Fruit fly (Drosophila melanogaster) whole organism: ENCODE data around the gene CG9926.

Experiments
- CG8478 ChIP-seq: fragments of >200 bp; optimal IDR thresholded peaks from 2 replicates; lab custom pipeline; 2018; ENCODE audit warnings: inconsistent platforms
- Dll ChIP-seq: fragments of >200 bp; optimal IDR thresholded peaks from 2 replicates; lab custom pipeline; 2017
- EcR ChIP-seq, 2 experiments: fragments of >200 bp; optimal IDR thresholded peaks; 2 replicates each; lab custom pipeline; 2017; ENCODE audit warnings: missing biosample characterization in 2 of 2, missing genetic modification characterization in 2 of 2, missing genetic modification reagents in 2 of 2
- pan ChIP-seq: fragments of >200 bp; optimal IDR thresholded peaks from 2 replicates; lab custom pipeline; 2017
- psq ChIP-seq: fragments of >200 bp; optimal IDR thresholded peaks from 2 replicates; lab custom pipeline; 2017
- usp ChIP-seq: fragments of >200 bp; optimal IDR thresholded peaks from 2 replicates; lab custom pipeline; 2017; ENCODE audit warnings: missing biosample characterization, missing genetic modification characterization, mixed read lengths

Gene CG9926

DNA sequence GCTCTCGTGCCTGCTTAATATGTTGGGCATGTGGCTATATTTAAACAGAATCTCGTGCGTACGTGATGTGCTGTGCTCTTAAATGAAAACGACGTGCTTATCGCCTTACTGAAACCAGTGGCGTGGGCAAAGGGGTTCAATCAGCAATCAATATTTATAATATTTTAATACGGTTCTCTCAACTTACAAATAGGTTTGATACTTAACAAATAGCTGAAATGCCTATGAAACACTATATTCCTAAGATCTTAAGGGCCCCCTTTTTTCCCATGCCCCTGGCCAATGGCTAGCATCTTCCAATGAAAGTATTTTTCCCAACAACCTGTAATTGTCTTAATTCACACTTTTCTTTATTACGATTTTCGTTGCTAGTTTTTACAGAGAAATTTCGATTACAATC lies 35.3 kb downstream of the CG9926 start:
- TF ChIP-seq EcR (GFP tag; optimal IDR thresholded peaks at IDR 0.05; lab: Kevin White, UChicago): no peak
- no peak for TF ChIP-seq psq (lab: Kevin White, UChicago)
- no peak for TF ChIP-seq CG8478 (lab: Kevin White, UChicago)
- TF ChIP-seq usp (GFP tag; lab: Kevin White, UChicago): no peak
- TF ChIP-seq Dll (lab: Kevin White, UChicago): no peak
- TF ChIP-seq pan (lab: Kevin White, UChicago): no peak

dm6 chr3R:13914760-13915417 lies 36.0 kb downstream of the CG9926 start:
- TF ChIP-seq psq (lab: Kevin White, UChicago): no peak
- TF ChIP-seq usp (GFP tag; lab: Kevin White, UChicago): no peak
- no peak for TF ChIP-seq CG8478 (lab: Kevin White, UChicago)
- no peak for TF ChIP-seq Dll (lab: Kevin White, UChicago)
- no peak for TF ChIP-seq pan (lab: Kevin White, UChicago)
- TF ChIP-seq EcR (GFP tag; optimal IDR thresholded peaks at IDR 0.05; lab: Kevin White, UChicago): no peak

dm6 chr3R:13913586-13913985 lies 37.4 kb downstream of the CG9926 start:
- TF ChIP-seq psq (lab: Kevin White, UChicago): no peak
- no peak for TF ChIP-seq Dll (lab: Kevin White, UChicago)
- no peak for TF ChIP-seq CG8478 (lab: Kevin White, UChicago)
- no peak for TF ChIP-seq usp (GFP tag; lab: Kevin White, UChicago)
- no peak for TF ChIP-seq EcR (GFP tag; optimal IDR thresholded peaks at IDR 0.05; lab: Kevin White, UChicago)
- no peak for TF ChIP-seq pan (lab: Kevin White, UChicago)

DNA sequence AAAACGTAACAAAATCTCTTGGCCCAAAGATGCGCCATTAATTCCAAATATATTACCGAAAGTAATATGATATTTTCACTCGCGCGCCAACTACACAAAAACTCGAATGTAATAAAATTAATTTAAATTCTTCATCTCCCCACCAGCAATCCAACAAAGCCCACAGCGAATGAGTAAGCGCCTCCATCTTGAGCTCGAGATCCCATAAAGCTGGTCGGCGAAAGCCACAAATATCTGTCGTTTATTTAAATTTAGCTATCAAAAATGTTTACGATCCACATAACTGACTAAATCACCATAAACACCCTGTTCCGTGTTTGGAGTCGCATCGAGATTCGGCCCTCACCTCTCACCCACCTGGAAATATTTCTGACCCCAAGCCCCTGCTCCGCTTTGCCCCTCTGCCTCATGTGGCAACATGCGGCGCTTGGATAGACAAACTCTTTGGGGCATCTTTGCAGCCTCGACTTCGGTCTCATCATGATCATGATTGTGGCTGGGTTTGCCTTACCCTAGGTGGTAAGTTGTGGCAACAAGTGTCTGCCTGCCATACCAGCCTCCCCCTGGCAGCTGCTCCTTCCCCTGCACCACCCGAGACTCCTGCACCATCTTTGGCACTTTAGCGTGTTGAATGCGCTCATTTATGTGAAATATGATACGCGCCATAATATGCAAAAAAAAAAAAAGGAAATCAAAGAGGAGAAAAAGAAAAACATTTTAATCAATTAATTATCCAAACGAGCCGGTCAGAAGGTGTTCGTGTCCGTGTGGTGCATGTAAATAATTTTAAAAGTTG lies 38.7 kb downstream of the CG9926 start:
- TF ChIP-seq psq (lab: Kevin White, UChicago): no peak

DNA sequence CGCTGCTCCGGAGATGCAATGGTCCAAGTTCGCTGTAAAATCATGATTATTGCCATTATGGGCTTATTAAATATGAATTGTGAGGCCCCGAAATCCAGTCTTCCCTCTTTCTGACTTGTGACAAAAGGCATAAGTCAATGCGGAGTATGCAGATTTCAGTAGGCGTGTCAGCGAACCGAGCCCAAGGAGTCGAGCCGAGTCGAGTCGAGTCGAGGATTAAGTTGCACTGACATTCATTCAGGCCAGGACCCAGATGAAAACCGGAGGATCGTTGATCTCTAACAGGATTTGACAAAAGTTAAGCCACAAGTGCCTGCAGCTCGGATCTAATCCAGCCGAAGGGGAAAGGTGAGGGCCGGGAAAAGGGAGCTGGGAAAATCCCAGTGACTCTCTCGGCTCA lies 39.6 kb downstream of the CG9926 start:
- TF ChIP-seq usp (GFP tag; lab: Kevin White, UChicago): no peak
- TF ChIP-seq Dll (lab: Kevin White, UChicago): no peak
- no peak for TF ChIP-seq pan (lab: Kevin White, UChicago)
- no peak for TF ChIP-seq CG8478 (lab: Kevin White, UChicago)
- TF ChIP-seq psq (lab: Kevin White, UChicago): no peak
- no peak for TF ChIP-seq EcR (GFP tag; optimal IDR thresholded peaks at IDR 0.05; lab: Kevin White, UChicago)

DNA sequence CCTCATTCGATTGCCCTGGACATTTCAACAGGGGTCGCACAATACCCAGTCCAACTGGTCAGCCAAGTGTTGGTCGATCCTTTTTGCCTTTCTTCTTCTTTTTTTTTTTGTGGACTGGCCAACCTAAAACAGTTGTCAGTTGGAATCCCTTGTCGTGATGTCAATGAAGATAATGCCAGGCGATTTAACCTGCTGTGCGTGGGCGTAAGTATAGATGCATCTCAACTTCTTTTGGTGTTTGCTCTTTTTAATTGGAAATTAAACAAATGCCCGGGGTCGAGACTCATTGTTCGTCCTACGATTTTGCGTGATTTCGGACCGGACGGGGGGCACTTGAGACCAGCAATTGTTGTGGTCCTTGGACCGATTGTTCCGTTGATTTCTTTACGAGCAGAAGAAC lies 41.0 kb downstream of the CG9926 start:
- no peak for TF ChIP-seq usp (GFP tag; lab: Kevin White, UChicago)
- TF ChIP-seq CG8478 (lab: Kevin White, UChicago): no peak
- no peak for TF ChIP-seq EcR (GFP tag; optimal IDR thresholded peaks at IDR 0.05; lab: Kevin White, UChicago)
- TF ChIP-seq Dll (lab: Kevin White, UChicago): no peak
- no peak for TF ChIP-seq psq (lab: Kevin White, UChicago)

DNA sequence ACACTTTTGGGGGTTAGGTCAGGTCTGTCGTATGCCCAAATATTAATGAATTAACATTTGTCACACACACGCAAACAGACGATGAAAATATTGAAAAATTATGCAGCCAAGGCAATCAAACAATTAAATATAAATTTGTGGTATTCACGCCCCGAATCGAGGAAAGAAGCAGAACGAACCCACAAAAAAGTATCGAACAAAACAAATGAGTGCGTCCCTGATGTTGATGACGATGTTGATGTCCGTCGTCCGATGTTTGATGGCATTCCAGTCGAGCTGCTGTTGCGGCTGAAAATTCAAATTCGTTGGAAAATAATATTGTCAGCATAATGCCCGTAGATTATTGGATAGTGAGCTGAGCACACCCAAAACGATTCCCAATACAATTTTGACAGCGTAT lies 41.9 kb downstream of the CG9926 start:
- TF ChIP-seq psq (lab: Kevin White, UChicago): no peak
- TF ChIP-seq EcR (GFP tag; optimal IDR thresholded peaks at IDR 0.05; lab: Kevin White, UChicago): no peak
- no peak for TF ChIP-seq pan (lab: Kevin White, UChicago)
- no peak for TF ChIP-seq CG8478 (lab: Kevin White, UChicago)
- no peak for TF ChIP-seq usp (GFP tag; lab: Kevin White, UChicago)
- no peak for TF ChIP-seq Dll (lab: Kevin White, UChicago)

dm6 chr3R:13907355-13908105 lies 43.4 kb downstream of the CG9926 start:
- TF ChIP-seq Dll (lab: Kevin White, UChicago) (no peak), psq (lab: Kevin White, UChicago) (no peak), CG8478 (lab: Kevin White, UChicago) (no peak), usp (GFP tag; lab: Kevin White, UChicago) (no peak), EcR (GFP tag; optimal IDR thresholded peaks at IDR 0.05; lab: Kevin White, UChicago) (no peak), pan (lab: Kevin White, UChicago) (no peak)

dm6 chr3R:13906759-13907158 lies 44.2 kb downstream of the CG9926 start:
- no peak for TF ChIP-seq usp (GFP tag; lab: Kevin White, UChicago)
- TF ChIP-seq psq (lab: Kevin White, UChicago): no peak
- no peak for TF ChIP-seq CG8478 (lab: Kevin White, UChicago)
- TF ChIP-seq EcR (GFP tag; optimal IDR thresholded peaks at IDR 0.05; lab: Kevin White, UChicago): no peak
- TF ChIP-seq pan (lab: Kevin White, UChicago): no peak
- TF ChIP-seq Dll (lab: Kevin White, UChicago): no peak

DNA sequence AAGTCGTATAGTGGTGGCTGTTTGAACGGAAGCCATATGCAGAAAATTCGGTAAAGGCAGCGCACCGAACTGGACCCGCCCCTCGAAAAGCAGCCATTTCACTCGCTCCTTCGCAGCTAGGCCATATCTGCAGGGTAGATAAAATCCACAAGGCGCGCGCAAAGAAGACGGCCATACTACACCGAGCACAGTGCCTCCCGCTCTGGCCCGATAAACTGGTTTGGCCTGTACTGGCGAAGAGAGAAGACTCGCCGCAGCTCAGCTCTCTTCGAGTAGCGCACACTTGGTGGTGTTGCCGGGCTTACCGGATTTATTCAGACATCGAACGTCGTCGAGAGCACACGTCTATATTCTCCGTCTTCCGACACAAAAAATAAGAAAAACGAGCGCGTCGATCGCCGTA lies 49.4 kb downstream of the CG9926 start, which contains the start of gene ems:
ems (plus strand) TSS at position 311 of the 403 bp plus-strand sequence.
- TF ChIP-seq usp (GFP tag; lab: Kevin White, UChicago) (no peak), Dll (lab: Kevin White, UChicago) (peak; percentile 15), EcR (GFP tag; optimal IDR thresholded peaks at IDR 0.05; lab: Kevin White, UChicago) (no peak), CG8478 (lab: Kevin White, UChicago) (peak; percentile 90)

dm6 chr3R:13899727-13900209 lies 51.2 kb downstream of the CG9926 start:
- TF ChIP-seq pan (lab: Kevin White, UChicago) (no peak), EcR (GFP tag; optimal IDR thresholded peaks at IDR 0.05; lab: Kevin White, UChicago) (no peak), Dll (lab: Kevin White, UChicago) (no peak), psq (lab: Kevin White, UChicago) (no peak), CG8478 (lab: Kevin White, UChicago) (no peak), usp (GFP tag; lab: Kevin White, UChicago) (no peak)
